Worm (Caenorhabditis elegans) whole organism, L4 larva: ENCODE data around the gene pno-1.

Experiments used
- F37D6.2 ChIP-seq: sonication (generic microtip); optimal IDR thresholded peaks from 2 replicates; lab custom pipeline; 2016; ENCODE audit warnings: mild to moderate bottlenecking, missing genetic modification characterization, missing compliant biosample characterization
- F49E8.2 ChIP-seq: sonication (generic microtip); optimal IDR thresholded peaks from 2 replicates; lab custom pipeline; 2016; ENCODE audit warnings: missing compliant biosample characterization, mild to moderate bottlenecking, missing genetic modification characterization, borderline replicate concordance
- T20F7.1 ChIP-seq: fragments of 200-800 bp; sonication (Bioruptor generic); optimal IDR thresholded peaks from 2 replicates; lab custom pipeline; 2018; ENCODE audit warnings: mild to moderate bottlenecking, missing genetic modification characterization, missing compliant biosample characterization
- Y48G9A.11 ChIP-seq: fragments of 200-800 bp; sonication (Bioruptor generic); IDR thresholded peaks from 2 replicates; pipeline ENCODE4 v1.3.6; 2022; ENCODE audit warnings: missing genetic modification reagents, missing genetic modification characterization, missing compliant biosample characterization
- ZK337.2 ChIP-seq: fragments of 200-800 bp; sonication (Bioruptor generic); IDR thresholded peaks from 2 replicates; pipeline ENCODE4 v1.3.6; 2022; ENCODE audit warnings: missing genetic modification reagents, missing genetic modification characterization, missing compliant biosample characterization
- ZK546.5 ChIP-seq, 2 experiments: sonication (generic microtip); optimal IDR thresholded peaks; 2 replicates each; lab custom pipeline; 2017; ENCODE audit warnings: missing biosample characterization in 2 of 2, missing genetic modification characterization in 2 of 2
- aha-1 ChIP-seq: fragments of 150-350 bp; peaks from one replicate; lab custom pipeline; 2014; ENCODE audit warnings: missing biosample characterization, missing genetic modification characterization
- aly-2 ChIP-seq: sonication (generic microtip); optimal IDR thresholded peaks from 2 replicates; lab custom pipeline; 2018; ENCODE audit warnings: missing biosample characterization, missing genetic modification characterization
- ama-1 ChIP-seq: fragments of 150-350 bp; optimal IDR thresholded peaks from 2 replicates; lab custom pipeline; 2014; ENCODE audit warnings: inconsistent platforms, mixed read lengths
- attf-4 ChIP-seq: sonication (generic microtip); optimal IDR thresholded peaks from 3 replicates; lab custom pipeline; 2017; ENCODE audit warnings: missing biosample characterization, missing genetic modification characterization
- ceh-44 ChIP-seq: fragments of 200-800 bp; sonication (Bioruptor generic); IDR thresholded peaks from 2 replicates; pipeline ENCODE4 v1.3.6; 2022; ENCODE audit warnings: missing genetic modification reagents, missing genetic modification characterization, missing compliant biosample characterization
- ceh-62 ChIP-seq: sonication (generic microtip); optimal IDR thresholded peaks from 2 replicates; lab custom pipeline; 2017; ENCODE audit warnings: missing biosample characterization, missing genetic modification characterization
- ceh-82 ChIP-seq: sonication (generic microtip); optimal IDR thresholded peaks from 2 replicates; lab custom pipeline; 2017; ENCODE audit warnings: missing biosample characterization, missing genetic modification characterization
- cey-2 ChIP-seq: sonication (generic microtip); optimal IDR thresholded peaks from 3 replicates; lab custom pipeline; 2017; ENCODE audit warnings: missing genetic modification characterization, mild to moderate bottlenecking, missing compliant biosample characterization, antibody characterized with exemption, borderline replicate concordance; ENCODE audit not compliant: insufficient read depth
- ctbp-1 ChIP-seq: fragments of 200-800 bp; sonication (Bioruptor generic); IDR thresholded peaks from 2 replicates; pipeline ENCODE4 v1.3.6; 2022; ENCODE audit warnings: missing genetic modification reagents, missing genetic modification characterization, missing compliant biosample characterization
- daf-12 ChIP-seq: fragments of 150-350 bp; optimal IDR thresholded peaks from 2 replicates; lab custom pipeline; 2014; ENCODE audit warnings: missing biosample characterization, missing genetic modification reagents, missing genetic modification characterization
- daf-8 ChIP-seq: fragments of 200-800 bp; sonication (Bioruptor generic); IDR thresholded peaks from 2 replicates; pipeline ENCODE4 v1.3.6; 2022; ENCODE audit warnings: missing genetic modification characterization, missing compliant biosample characterization
- dmd-8 ChIP-seq: fragments of 200-800 bp; sonication (Bioruptor generic); IDR thresholded peaks from 2 replicates; pipeline ENCODE4 v1.3.6; 2022; ENCODE audit warnings: missing genetic modification characterization, missing compliant biosample characterization
- dpl-1 ChIP-seq: fragments of 150-350 bp; optimal IDR thresholded peaks from 2 replicates; lab custom pipeline; 2014; ENCODE audit warnings: missing biosample characterization, missing genetic modification reagents, missing genetic modification characterization
- fkh-10 ChIP-seq: fragments of 150-350 bp; optimal IDR thresholded peaks from 2 replicates; lab custom pipeline; 2014; ENCODE audit warnings: missing biosample characterization, missing genetic modification reagents, missing genetic modification characterization
- fos-1 ChIP-seq: fragments of 150-350 bp; optimal IDR thresholded peaks from 2 replicates; lab custom pipeline; 2014; ENCODE audit warnings: missing biosample characterization, missing genetic modification characterization
- gei-8 ChIP-seq: fragments of 200-800 bp; sonication (Bioruptor generic); optimal IDR thresholded peaks from 2 replicates; lab custom pipeline; 2018; ENCODE audit warnings: mild to moderate bottlenecking, missing genetic modification characterization, missing compliant biosample characterization
- jun-1 ChIP-seq: fragments of 150-350 bp; optimal IDR thresholded peaks from 2 replicates; lab custom pipeline; 2014; ENCODE audit warnings: missing biosample characterization, missing genetic modification reagents, missing genetic modification characterization
- lin-13 ChIP-seq: fragments of 150-350 bp; optimal IDR thresholded peaks from 2 replicates; lab custom pipeline; 2014; ENCODE audit warnings: missing biosample characterization, missing genetic modification reagents, missing genetic modification characterization
- lin-15B ChIP-seq: fragments of 150-350 bp; sonication (generic microtip); optimal IDR thresholded peaks from 3 replicates; lab custom pipeline; 2014; ENCODE audit warnings: missing biosample characterization, missing genetic modification characterization
- lir-3 ChIP-seq: sonication (generic microtip); optimal IDR thresholded peaks from 2 replicates; lab custom pipeline; 2016; ENCODE audit warnings: mild to moderate bottlenecking, missing genetic modification characterization, missing compliant biosample characterization
- lsy-2 ChIP-seq, 2 experiments: fragments of 150-350 bp in 1 of 2; sonication (generic microtip) in 1 of 2; optimal IDR thresholded peaks; 2 replicates each; lab custom pipeline; 2014 to 2017; ENCODE audit warnings: missing biosample characterization in 2 of 2, missing genetic modification characterization in 2 of 2
- mdl-1 ChIP-seq, 2 experiments: fragments of 150-350 bp in 1 of 2; sonication (generic microtip) in 1 of 2; optimal IDR thresholded peaks; 2 replicates each; lab custom pipeline; 2014 to 2017; ENCODE audit warnings: missing biosample characterization in 2 of 2, missing genetic modification characterization in 2 of 2
- mxl-2 ChIP-seq: fragments of 200-800 bp; sonication (Bioruptor generic); conservative IDR thresholded peaks from 2 replicates; pipeline ENCODE4 v1.3.6; 2022; ENCODE audit warnings: missing genetic modification reagents, missing genetic modification characterization, missing compliant biosample characterization
- mxl-3 ChIP-seq: fragments of 200-800 bp; sonication (Bioruptor generic); optimal IDR thresholded peaks from 2 replicates; lab custom pipeline; 2018; ENCODE audit warnings: mild to moderate bottlenecking, missing genetic modification characterization, missing compliant biosample characterization
- nhr-25 ChIP-seq: sonication (generic microtip); optimal IDR thresholded peaks from 2 replicates; lab custom pipeline; 2017; ENCODE audit warnings: missing genetic modification characterization, mild to moderate bottlenecking, missing compliant biosample characterization, antibody characterized with exemption, moderate library complexity, borderline replicate concordance; ENCODE audit not compliant: insufficient read depth
- nhr-42 ChIP-seq: fragments of 200-800 bp; sonication (Bioruptor generic); IDR thresholded peaks from 2 replicates; pipeline ENCODE4 v1.3.6; 2022; ENCODE audit warnings: missing genetic modification characterization, missing compliant biosample characterization
- nhr-6 ChIP-seq: fragments of 150-350 bp; optimal IDR thresholded peaks from 2 replicates; lab custom pipeline; 2014; ENCODE audit warnings: missing biosample characterization, missing genetic modification characterization
- nhr-77 ChIP-seq: fragments of 150-350 bp; optimal IDR thresholded peaks from 2 replicates; lab custom pipeline; 2014; ENCODE audit warnings: missing biosample characterization, missing genetic modification characterization
- pha-4 ChIP-seq, 2 experiments: fragments of 150-350 bp in 1 of 2; fragments of 200-800 bp in 1 of 2; sonication (Bioruptor generic) in 1 of 2; IDR thresholded peaks in 1 of 2; optimal IDR thresholded peaks in 1 of 2; 2 replicates each; pipeline versions ENCODE4 v1.3.6 to Lab custom; 2014 to 2022; ENCODE audit warnings: missing genetic modification characterization in 2 of 2, missing genetic modification reagents in 2 of 2, missing biosample characterization in 1 of 2, missing compliant biosample characterization in 1 of 2
- php-3 ChIP-seq: fragments of 200-800 bp; sonication (Bioruptor generic); IDR thresholded peaks from 2 replicates; pipeline ENCODE4 v1.3.6; 2022; ENCODE audit warnings: missing genetic modification reagents, missing genetic modification characterization, missing compliant biosample characterization
- rbr-2 ChIP-seq: sonication (generic microtip); optimal IDR thresholded peaks from 2 replicates; lab custom pipeline; 2016; ENCODE audit warnings: missing genotype, missing genetic modification characterization, missing compliant biosample characterization
- set-16 ChIP-seq: fragments of 200-800 bp; sonication (Bioruptor generic); IDR thresholded peaks from 2 replicates; pipeline ENCODE4 v1.3.6; 2022; ENCODE audit warnings: missing genetic modification reagents, missing genetic modification characterization, missing compliant biosample characterization
- tag-97 ChIP-seq: fragments of 200-800 bp; sonication (Bioruptor generic); IDR thresholded peaks from 2 replicates; pipeline ENCODE4 v1.3.6; 2022; ENCODE audit warnings: missing genetic modification characterization, missing compliant biosample characterization
- tra-1 ChIP-seq: fragments of 200-800 bp; sonication (Bioruptor generic); IDR thresholded peaks from 2 replicates; pipeline ENCODE4 v1.3.6; 2022; ENCODE audit warnings: missing genetic modification reagents, missing genetic modification characterization, missing compliant biosample characterization
- unc-62 ChIP-seq, 3 experiments: fragments of 150-350 bp in 1 of 3; sonication (generic microtip); optimal IDR thresholded peaks in 2 of 3; peaks in 1 of 3; 1 replicate in 1 of 3; 2 replicates in 2 of 3; lab custom pipeline; 2014 to 2017; ENCODE audit warnings: missing biosample characterization in 3 of 3, missing genetic modification characterization in 3 of 3, missing genetic modification reagents in 3 of 3, missing genotype in 1 of 3
- zag-1 ChIP-seq: fragments of 150-350 bp; optimal IDR thresholded peaks from 2 replicates; lab custom pipeline; 2014; ENCODE audit warnings: missing biosample characterization, missing genetic modification characterization
- zip-2 ChIP-seq: fragments of 150-350 bp; optimal IDR thresholded peaks from 2 replicates; lab custom pipeline; 2014; ENCODE audit warnings: missing biosample characterization, missing genetic modification characterization
- ztf-11 ChIP-seq: fragments of 150-350 bp; optimal IDR thresholded peaks from 2 replicates; lab custom pipeline; 2014; ENCODE audit warnings: missing biosample characterization, missing genetic modification characterization

Gene pno-1

ce11 chrII:9787395-9788152, 44.9 kb upstream of the pno-1 start, which contains the start of gene cyp-13A2 (continued):
- TF ChIP-seq lsy-2 (tag; optimal IDR thresholded peaks at IDR 0.05; lab: Kevin White, UChicago) (peak; percentile 22 to 50), dmd-8 (GFP tag; lab: Robert Waterston, UW) (no peak), zag-1 (tag; lab: Kevin White, UChicago) (no peak), ctbp-1 (GFP tag; lab: Robert Waterston, UW) (no peak), mxl-3 (no peak), nhr-6 (tag; lab: Kevin White, UChicago) (no peak), ceh-82 (no peak), T20F7.1 (peak; percentile 16), nhr-77 (peak; percentile 15), zip-2 (tag; lab: Kevin White, UChicago) (no peak), mdl-1 (tag; optimal IDR thresholded peaks at IDR 0.05; lab: Kevin White, UChicago) (peak in 1 of 2 experiments; percentile 22), lin-13 (GFP tag; lab: Kevin White, UChicago) (peak; percentile 5), fos-1 (tag; lab: Kevin White, UChicago) (no peak), ceh-62 (tag; lab: Kevin White, UChicago) (no peak), Y48G9A.11 (GFP tag; lab: Robert Waterston, UW) (0 out of 2 replicates have a peak, but pooled peaks have one; percentile 23), rbr-2 (tag; lab: Kevin White, UChicago) (no peak), fkh-10 (GFP tag; lab: Kevin White, UChicago) (no peak), nhr-42 (GFP tag; lab: Robert Waterston, UW) (no peak), nhr-25 (tag; lab: Kevin White, UChicago) (peak; percentile 33), lin-15B (tag; lab: Kevin White, UChicago) (no peak), php-3 (GFP tag; lab: Robert Waterston, UW) (peak; percentile 64), F49E8.2 (no peak), ZK337.2 (GFP tag; lab: Robert Waterston, UW) (no peak), jun-1 (tag; lab: Kevin White, UChicago) (no peak), F37D6.2 (tag; lab: Kevin White, UChicago) (no peak), ceh-44 (GFP tag; lab: Robert Waterston, UW) (no peak), pha-4 (GFP tag; IDR thresholded peaks at IDR 0.05; lab: Robert Waterston, UW) (0 out of 2 replicates have a peak, but pooled peaks have one; percentile 13), pha-4 (tag; optimal IDR thresholded peaks at IDR 0.05; lab: Kevin White, UChicago) (peak; percentile 34), lir-3 (no peak), tag-97 (GFP tag; lab: Robert Waterston, UW) (no peak), mxl-2 (GFP tag; lab: Robert Waterston, UW) (no peak), unc-62 (GFP tag; optimal IDR thresholded peaks at IDR 0.05 in 1 of 2; lab: Kevin White, UChicago) (peak in 1 of 2 experiments; percentile 91), unc-62 (tag; optimal IDR thresholded peaks at IDR 0.05; lab: Kevin White, UChicago) (no peak), ZK546.5 (tag; optimal IDR thresholded peaks at IDR 0.05; lab: Kevin White, UChicago) (no peak), aly-2 (tag; lab: Kevin White, UChicago) (no peak)

ce11 chrII:9786215-9786614, 43.5 kb upstream of the pno-1 start:
- TF ChIP-seq daf-12 (tag; lab: Kevin White, UChicago) = no peak
- peak; percentile 14 for TF ChIP-seq nhr-25 (tag; lab: Kevin White, UChicago)
- TF ChIP-seq jun-1 (tag; lab: Kevin White, UChicago) = no peak

ce11 chrII:9782337-9782736, 39.7 kb upstream of the pno-1 start, which contains the start of gene T10B9.14:
Gene T10B9.14, minus strand, starts transcription at chrII:9782437.
- no peak for TF ChIP-seq set-16 (GFP tag; lab: Robert Waterston, UW)
- no peak for TF ChIP-seq dpl-1 (GFP tag; lab: Kevin White, UChicago)
- no peak for TF ChIP-seq unc-62 (GFP tag; optimal IDR thresholded peaks at IDR 0.05 in 1 of 2; lab: Kevin White, UChicago)
- no peak for TF ChIP-seq unc-62 (tag; optimal IDR thresholded peaks at IDR 0.05; lab: Kevin White, UChicago)
- no peak for TF ChIP-seq attf-4 (tag; lab: Kevin White, UChicago)
- TF ChIP-seq pha-4 (GFP tag; IDR thresholded peaks at IDR 0.05; lab: Robert Waterston, UW) = no peak
- no peak for TF ChIP-seq pha-4 (tag; optimal IDR thresholded peaks at IDR 0.05; lab: Kevin White, UChicago)
- TF ChIP-seq ZK337.2 (GFP tag; lab: Robert Waterston, UW) = no peak
- no peak for TF ChIP-seq lin-15B (tag; lab: Kevin White, UChicago)
- no peak for TF ChIP-seq ztf-11 (tag; lab: Kevin White, UChicago)
- TF ChIP-seq aha-1 (tag; lab: Kevin White, UChicago) = no peak
- no peak for TF ChIP-seq nhr-6 (tag; lab: Kevin White, UChicago)
- no peak for TF ChIP-seq zip-2 (tag; lab: Kevin White, UChicago)
- no peak for TF ChIP-seq gei-8
- TF ChIP-seq daf-8 = no peak
- no peak for TF ChIP-seq cey-2 (tag; lab: Kevin White, UChicago)
- TF ChIP-seq tra-1 (GFP tag; lab: Robert Waterston, UW) = no peak
- TF ChIP-seq ama-1 (lab: Kevin White, UChicago) = no peak
- TF ChIP-seq T20F7.1 = no peak
- no peak for TF ChIP-seq jun-1 (tag; lab: Kevin White, UChicago)
